Fruit fly (Drosophila melanogaster) whole organism, embryonic: Measurements from ENCODE around the gene Nepl18.

ENCODE experiments used
- ATbp ChIP-seq: fragments of 200-800 bp; sonication (Bioruptor generic); optimal IDR thresholded peaks from 2 replicates; lab custom pipeline; 2017; ENCODE audit warnings: missing biosample characterization, mild to moderate bottlenecking, missing genetic modification characterization, missing genetic modification reagents
- Blimp-1 ChIP-seq: fragments of 200-800 bp; sonication (Bioruptor generic); optimal IDR thresholded peaks from 3 replicates; lab custom pipeline; 2018; ENCODE audit warnings: missing biosample characterization, missing genetic modification characterization, mild to moderate bottlenecking, moderate library complexity, missing genetic modification reagents
- CG10543 ChIP-seq: fragments of 200-800 bp; sonication (Bioruptor generic); optimal IDR thresholded peaks from 3 replicates; lab custom pipeline; 2017; ENCODE audit warnings: missing biosample characterization, mild to moderate bottlenecking, missing genetic modification characterization, moderate library complexity
- CG11247 ChIP-seq: fragments of 200-800 bp; sonication (Bioruptor generic); IDR thresholded peaks from 2 replicates; pipeline ENCODE4 v1.3.6; 2022; ENCODE audit warnings: missing biosample characterization, missing genetic modification characterization
- CG12236 ChIP-seq: fragments of 200-800 bp; sonication (Bioruptor generic); optimal IDR thresholded peaks from 2 replicates; lab custom pipeline; 2016; ENCODE audit warnings: missing biosample characterization, missing genetic modification characterization
- CG15479 ChIP-seq: fragments of 200-800 bp; sonication (Bioruptor generic); optimal IDR thresholded peaks from 3 replicates; lab custom pipeline; 2019; ENCODE audit warnings: missing biosample characterization, mild to moderate bottlenecking, missing genetic modification characterization, moderate library complexity
- CG17568 ChIP-seq: fragments of 200-800 bp; sonication (Bioruptor generic); optimal IDR thresholded peaks from 2 replicates; lab custom pipeline; 2018; ENCODE audit warnings: missing biosample characterization, mild to moderate bottlenecking, missing genetic modification characterization, moderate library complexity
- CG18262 ChIP-seq: fragments of 200-800 bp; optimal IDR thresholded peaks from 3 replicates; lab custom pipeline; 2019; ENCODE audit warnings: missing biosample characterization, mild to moderate bottlenecking, missing genetic modification characterization, moderate library complexity
- CG18619 ChIP-seq: fragments of 200-800 bp; sonication (Bioruptor generic); optimal IDR thresholded peaks from 3 replicates; lab custom pipeline; 2017; ENCODE audit warnings: missing biosample characterization, mild to moderate bottlenecking, missing genetic modification characterization
- CG2116 ChIP-seq: fragments of 200-800 bp; sonication (Bioruptor generic); optimal IDR thresholded peaks from 3 replicates; lab custom pipeline; 2018; ENCODE audit warnings: missing biosample characterization, mild to moderate bottlenecking, missing genetic modification characterization
- CG2199 ChIP-seq: fragments of 200-800 bp; sonication (Bioruptor generic); IDR thresholded peaks from 3 replicates; pipeline ENCODE4 v1.3.6; 2022; ENCODE audit warnings: missing biosample characterization, missing genetic modification characterization
- CG32767 ChIP-seq: fragments of 200-800 bp; sonication (Bioruptor generic); IDR thresholded peaks from 2 replicates; pipeline ENCODE4 v1.3.6; 2022; ENCODE audit warnings: missing biosample characterization, missing genetic modification characterization
- CG4360 ChIP-seq: fragments of 200-800 bp; sonication (Bioruptor generic); IDR thresholded peaks from 2 replicates; pipeline ENCODE4 v1.3.6; 2022; ENCODE audit warnings: missing biosample characterization, missing genetic modification characterization
- CG7963 ChIP-seq: fragments of 200-800 bp; sonication (Bioruptor generic); IDR thresholded peaks from 3 replicates; pipeline ENCODE4 v1.3.6; 2022; ENCODE audit warnings: missing biosample characterization, missing genetic modification characterization; ENCODE audit not compliant: partially characterized antibody
- D ChIP-seq, 2 experiments: fragments of 200-800 bp in 1 of 2; fragments of >200 bp in 1 of 2; sonication (Bioruptor generic) in 1 of 2; optimal IDR thresholded peaks; 2 replicates in 1 of 2; 3 replicates in 1 of 2; lab custom pipeline; 2017; ENCODE audit warnings: mild to moderate bottlenecking in 1 of 2, missing biosample characterization in 1 of 2, missing genetic modification characterization in 1 of 2, missing genetic modification reagents in 1 of 2
- Doc3 ChIP-seq: fragments of 200-800 bp; sonication (Bioruptor generic); IDR thresholded peaks from 3 replicates; pipeline ENCODE4 v1.3.6; 2022; ENCODE audit warnings: missing biosample characterization, missing genetic modification characterization; ENCODE audit not compliant: partially characterized antibody
- Elba2 ChIP-seq: fragments of 200-800 bp; sonication (Bioruptor generic); optimal IDR thresholded peaks from 3 replicates; lab custom pipeline; 2016; ENCODE audit warnings: missing biosample characterization, missing genetic modification characterization
- GATAe ChIP-seq: fragments of 200-800 bp; sonication (Bioruptor generic); conservative IDR thresholded peaks from 2 replicates; pipeline ENCODE4 v1.3.6; 2022; ENCODE audit warnings: missing biosample characterization, missing genetic modification characterization
- HmgD ChIP-seq: fragments of 200-800 bp; sonication (Bioruptor generic); optimal IDR thresholded peaks from 3 replicates; lab custom pipeline; 2016; ENCODE audit warnings: missing biosample characterization, missing genetic modification characterization
- HmgZ ChIP-seq: fragments of 200-800 bp; sonication (Bioruptor generic); optimal IDR thresholded peaks from 2 replicates; lab custom pipeline; 2018; ENCODE audit warnings: missing biosample characterization, mild to moderate bottlenecking, missing genetic modification characterization
- Hr39 ChIP-seq: fragments of >200 bp; optimal IDR thresholded peaks from 2 replicates; lab custom pipeline; 2017
- Med ChIP-seq: fragments of 200-800 bp; sonication (Bioruptor generic); peaks from one replicate; lab custom pipeline; 2016; ENCODE audit warnings: missing biosample characterization, missing genetic modification characterization, mild to moderate bottlenecking, inconsistent platforms, moderate library complexity
- NC2β ChIP-seq: fragments of 200-800 bp; sonication (Bioruptor generic); optimal IDR thresholded peaks from 2 replicates; lab custom pipeline; 2016; ENCODE audit warnings: missing biosample characterization, missing genetic modification characterization
- Nf-YB ChIP-seq: fragments of 200-800 bp; sonication (Bioruptor generic); optimal IDR thresholded peaks from 3 replicates; lab custom pipeline; 2019; ENCODE audit warnings: missing biosample characterization, mild to moderate bottlenecking, missing genetic modification characterization, moderate library complexity
- Pdp1 ChIP-seq, 2 experiments: fragments of 200-800 bp; sonication (Bioruptor generic); optimal IDR thresholded peaks; 3 replicates each; lab custom pipeline; 2016; ENCODE audit warnings: missing biosample characterization in 2 of 2, missing genetic modification characterization in 2 of 2, mild to moderate bottlenecking in 1 of 2, moderate library complexity in 1 of 2
- Sry-δ ChIP-seq: fragments of 200-800 bp; sonication (Bioruptor generic); optimal IDR thresholded peaks from 2 replicates; lab custom pipeline; 2016; ENCODE audit warnings: missing biosample characterization, missing genetic modification characterization
- Xrp1 ChIP-seq: fragments of 200-800 bp; sonication (Bioruptor generic); IDR thresholded peaks from 2 replicates; pipeline ENCODE4 v1.3.6; 2022; ENCODE audit warnings: missing biosample characterization, missing genetic modification characterization
- bbx ChIP-seq: fragments of 200-800 bp; sonication (Bioruptor generic); IDR thresholded peaks from 2 replicates; pipeline ENCODE4 v1.3.6; 2022; ENCODE audit warnings: missing biosample characterization, missing genetic modification characterization; ENCODE audit not compliant: partially characterized antibody
- cad ChIP-seq: fragments of >200 bp; optimal IDR thresholded peaks from 2 replicates; lab custom pipeline; 2017; ENCODE audit warnings: missing biosample characterization, missing genetic modification characterization
- cg ChIP-seq: fragments of 200-800 bp; sonication (Bioruptor generic); optimal IDR thresholded peaks from 3 replicates; lab custom pipeline; 2019; ENCODE audit warnings: missing biosample characterization, mild to moderate bottlenecking, missing genetic modification characterization, moderate library complexity
- dmrt11E ChIP-seq: fragments of 200-800 bp; sonication (Bioruptor generic); optimal IDR thresholded peaks from 3 replicates; lab custom pipeline; 2018; ENCODE audit warnings: missing biosample characterization, mild to moderate bottlenecking, missing genetic modification characterization, moderate library complexity
- ewg ChIP-seq: fragments of 200-800 bp; sonication (Bioruptor generic); optimal IDR thresholded peaks from 3 replicates; lab custom pipeline; 2017; ENCODE audit warnings: mild to moderate bottlenecking, missing biosample characterization, missing genetic modification reagents, missing genetic modification characterization
- exex ChIP-seq: fragments of 200-800 bp; sonication (Bioruptor generic); optimal IDR thresholded peaks from 4 replicates; lab custom pipeline; 2018; ENCODE audit warnings: missing biosample characterization, mild to moderate bottlenecking, missing genetic modification characterization, moderate library complexity
- fd64A ChIP-seq: fragments of 200-800 bp; sonication (Bioruptor generic); optimal IDR thresholded peaks from 3 replicates; lab custom pipeline; 2018; ENCODE audit warnings: missing biosample characterization, mild to moderate bottlenecking, missing genetic modification characterization
- h ChIP-seq: fragments of >200 bp; optimal IDR thresholded peaks from 2 replicates; lab custom pipeline; 2017
- her ChIP-seq: fragments of 200-800 bp; sonication (Bioruptor generic); optimal IDR thresholded peaks from 2 replicates; lab custom pipeline; 2016; ENCODE audit warnings: missing biosample characterization, missing genetic modification characterization
- insv ChIP-seq, 2 experiments: fragments of 200-800 bp; sonication (Bioruptor generic); optimal IDR thresholded peaks; 3 replicates each; lab custom pipeline; 2016 to 2018; ENCODE audit warnings: missing biosample characterization in 2 of 2, missing genetic modification characterization in 2 of 2
- mirr ChIP-seq: fragments of 200-800 bp; sonication (Bioruptor generic); optimal IDR thresholded peaks from 3 replicates; lab custom pipeline; 2018; ENCODE audit warnings: missing biosample characterization, mild to moderate bottlenecking, missing genetic modification characterization
- nerfin-2 ChIP-seq: fragments of 200-800 bp; sonication (Bioruptor generic); IDR thresholded peaks from 2 replicates; pipeline ENCODE4 v1.3.6; 2022; ENCODE audit warnings: missing biosample characterization, missing genetic modification characterization; ENCODE audit not compliant: partially characterized antibody
- onecut ChIP-seq: fragments of 200-800 bp; sonication (Bioruptor generic); IDR thresholded peaks from 2 replicates; pipeline ENCODE4 v1.3.6; 2022; ENCODE audit warnings: missing biosample characterization, missing genetic modification characterization
- sd ChIP-seq: fragments of 200-800 bp; sonication (Bioruptor generic); optimal IDR thresholded peaks from 3 replicates; lab custom pipeline; 2018; ENCODE audit warnings: missing biosample characterization, mild to moderate bottlenecking, missing genetic modification characterization, moderate library complexity
- sens ChIP-seq: fragments of 200-800 bp; sonication (Bioruptor generic); peaks from one replicate; lab custom pipeline; 2016; ENCODE audit warnings: missing biosample characterization, missing genetic modification characterization

Gene Nepl18

dm6 chr3R:28840620-28841019 lies 34.8 kb upstream of the Nepl18 start:
- no peak for TF ChIP-seq CG18619 (GFP tag; lab: Kevin White, UChicago)
- no peak for TF ChIP-seq Sry-δ (GFP tag; lab: Kevin White, UChicago)
- no peak for TF ChIP-seq CG11247 (GFP tag; lab: Robert Waterston, UW)
- no peak for TF ChIP-seq Hr39 (lab: Kevin White, UChicago)

dm6 chr3R:28841968-28842367 lies 33.5 kb upstream of the Nepl18 start:
- no peak for TF ChIP-seq Elba2 (GFP tag; lab: Kevin White, UChicago)
- no peak for TF ChIP-seq h (lab: Kevin White, UChicago)
- no peak for TF ChIP-seq CG18262 (tag; lab: Kevin White, UChicago)
- TF ChIP-seq sens (GFP tag; lab: Kevin White, UChicago) = peak; percentile 45
- no peak for TF ChIP-seq cad (GFP tag; lab: Kevin White, UChicago)
- TF ChIP-seq Xrp1 (GFP tag; lab: Robert Waterston, UW) = 0 out of 2 replicates have a peak, but pooled peaks have one; percentile 15
- peak; percentile 7 for TF ChIP-seq dmrt11E (tag; lab: Kevin White, UChicago)

- TF ChIP-seq exex (peak; percentile 79), CG11247 (GFP tag; lab: Robert Waterston, UW) (no peak), mirr (GFP tag; lab: Kevin White, UChicago) (peak; percentile 45), CG17568 (GFP tag; lab: Kevin White, UChicago) (no peak), GATAe (GFP tag; lab: Robert Waterston, UW) (peak; percentile 51; the same call in 1 of the 2 replicates), HmgZ (tag; lab: Kevin White, UChicago) (peak; percentile 1), Med (GFP tag; lab: Kevin White, UChicago) (peak; percentile 52), sd (peak; percentile 84)
Observed at dm6 chr3R:28842431-28842830, 33.0 kb upstream of the Nepl18 start.

dm6 chr3R:28843776-28844610 lies 31.4 kb upstream of the Nepl18 start:
- TF ChIP-seq NC2β = no peak
- no peak for TF ChIP-seq CG10543 (GFP tag; lab: Kevin White, UChicago)
- TF ChIP-seq fd64A (GFP tag; lab: Kevin White, UChicago) = peak; percentile 64
- TF ChIP-seq D (optimal IDR thresholded peaks at IDR 0.05; lab: Kevin White, UChicago) = peak; percentile 55
- TF ChIP-seq D (GFP tag; optimal IDR thresholded peaks at IDR 0.05; lab: Kevin White, UChicago) = no peak
- TF ChIP-seq insv (GFP tag; optimal IDR thresholded peaks at IDR 0.05; lab: Kevin White, UChicago) = peak; percentile 98 to 99
- TF ChIP-seq ATbp (GFP tag; lab: Kevin White, UChicago) = peak; percentile 14
- 0 out of 2 replicates have a peak, but pooled peaks have one; percentile 30 for TF ChIP-seq CG32767 (GFP tag; lab: Robert Waterston, UW)
- peak; percentile 24 for TF ChIP-seq CG12236 (GFP tag; lab: Kevin White, UChicago)
- peak; percentile 15 for TF ChIP-seq HmgD (GFP tag; lab: Kevin White, UChicago)
- 0 out of 3 replicates have a peak, but pooled peaks have one; percentile 8 for TF ChIP-seq CG2199 (GFP tag; lab: Robert Waterston, UW)
- peak; percentile 72 for TF ChIP-seq CG4360
- TF ChIP-seq Doc3 (GFP tag; lab: Robert Waterston, UW) = no peak
- TF ChIP-seq Pdp1 (GFP tag; optimal IDR thresholded peaks at IDR 0.05; lab: Kevin White, UChicago) = peak in 1 of 2 experiments; percentile 60
- peak; percentile 92 for TF ChIP-seq Elba2 (GFP tag; lab: Kevin White, UChicago)
- 0 out of 2 replicates have a peak, but pooled peaks have one; percentile 19 for TF ChIP-seq bbx (GFP tag; lab: Robert Waterston, UW)
- 0 out of 3 replicates have a peak, but pooled peaks have one; percentile 15 for TF ChIP-seq CG7963 (GFP tag; lab: Robert Waterston, UW)
- TF ChIP-seq onecut (GFP tag; lab: Robert Waterston, UW) = peak; percentile 98
- TF ChIP-seq her = no peak
- peak; percentile 54 for TF ChIP-seq Med (GFP tag; lab: Kevin White, UChicago)
- TF ChIP-seq CG2116 = no peak
- no peak for TF ChIP-seq nerfin-2 (GFP tag; lab: Robert Waterston, UW)
- peak; percentile 92 for TF ChIP-seq CG15479 (GFP tag; lab: Kevin White, UChicago)
- TF ChIP-seq Nf-YB = peak; percentile 32
- TF ChIP-seq ewg (GFP tag; lab: Kevin White, UChicago) = peak; percentile 46
- peak; percentile 71 for TF ChIP-seq Blimp-1
- peak; percentile 89 for TF ChIP-seq cg
